Worm (Caenorhabditis elegans): ENCODE results near the gene ZC395.11.

ZC395.11 gene

ce11 chrIII:5273396-5273857, 12.7 kb downstream of the ZC395.11 start, which contains the start of gene ztf-8:
Gene ztf-8 (minus strand): TSS chrIII:5273471.
- TF ChIP-seq lin-11 (tag; optimal IDR thresholded peaks at IDR 0.05) (no peak), sox-4 (tag; optimal IDR thresholded peaks at IDR 0.05) (no peak), hlh-8 (tag; optimal IDR thresholded peaks at IDR 0.05) (no peak), npax-4 (tag; optimal IDR thresholded peaks at IDR 0.05) (no peak), hlh-15 (tag; optimal IDR thresholded peaks at IDR 0.05) (no peak), ceh-22 (tag; optimal IDR thresholded peaks at IDR 0.05) (no peak), unc-42 (tag; optimal IDR thresholded peaks at IDR 0.05) (no peak), ceh-19 (GFP tag; optimal IDR thresholded peaks at IDR 0.05) (no peak), lim-6 (tag; optimal IDR thresholded peaks at IDR 0.05) (no peak), ceh-48 (tag; optimal IDR thresholded peaks at IDR 0.05) (no peak), K02D7.2 (tag; optimal IDR thresholded peaks at IDR 0.05) (no peak), F13H6.1 (tag; optimal IDR thresholded peaks at IDR 0.05) (no peak), ref-2 (tag; optimal IDR thresholded peaks at IDR 0.05) (no peak)

DNA sequence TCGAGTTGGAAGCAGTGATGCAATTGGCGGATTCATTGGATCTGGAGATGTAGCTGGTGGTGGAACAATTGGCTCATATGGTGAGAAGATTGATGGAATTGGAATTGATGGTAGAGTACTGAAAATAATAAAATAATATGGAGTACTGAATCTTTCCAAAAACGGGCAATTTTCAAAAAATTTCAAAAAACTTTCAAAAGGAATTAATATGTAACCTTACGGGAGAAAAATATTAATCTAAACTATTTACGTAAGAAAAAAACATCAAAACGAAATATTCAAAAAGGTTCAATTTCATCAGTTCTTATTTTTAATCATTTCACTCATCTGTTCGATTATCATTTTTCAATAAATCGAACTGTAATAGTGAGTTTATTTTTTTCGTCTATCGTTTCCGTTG, 16.3 kb downstream of the ZC395.11 start, which contains the start of gene ZC395.4:
ZC395.4 (plus strand) TSS at position 301 of the 400 bp plus-strand sequence.
- TF ChIP-seq sox-4 (tag; optimal IDR thresholded peaks at IDR 0.05) (no peak), hlh-15 (tag; optimal IDR thresholded peaks at IDR 0.05) (no peak), elt-2 (tag; optimal IDR thresholded peaks at IDR 0.05) (no peak), ets-4 (tag; optimal IDR thresholded peaks at IDR 0.05) (no peak), rnt-1 (tag; optimal IDR thresholded peaks at IDR 0.05) (no peak), dmd-4 (tag; optimal IDR thresholded peaks at IDR 0.05; ENCODE audit: borderline replicate concordance) (no peak), pha-2 (tag; optimal IDR thresholded peaks at IDR 0.05) (no peak), ztf-16 (tag; optimal IDR thresholded peaks at IDR 0.05) (no peak)

ce11 chrIII:5268486-5268885, 17.6 kb downstream of the ZC395.11 start:
- TF ChIP-seq hlh-8 (tag; optimal IDR thresholded peaks at IDR 0.05), result no peak
- TF ChIP-seq sdc-2 (tag; optimal IDR thresholded peaks at IDR 0.05), result no peak
- no peak for TF ChIP-seq ceh-22 (tag; optimal IDR thresholded peaks at IDR 0.05)
- no peak for TF ChIP-seq ceh-31 (tag; optimal IDR thresholded peaks at IDR 0.05)
- no peak for TF ChIP-seq madf-2 (tag; optimal IDR thresholded peaks at IDR 0.05)
- TF ChIP-seq elt-2 (tag; optimal IDR thresholded peaks at IDR 0.05), result no peak
- TF ChIP-seq elt-4 (tag; optimal IDR thresholded peaks at IDR 0.05), result no peak

ce11 chrIII:5267217-5267906, 18.7 kb downstream of the ZC395.11 start, which contains the start of gene ZC395.5:
Gene ZC395.5 (plus strand): TSS chrIII:5267848.
- no peak for TF ChIP-seq ceh-6 (GFP tag; optimal IDR thresholded peaks at IDR 0.05)
- no peak for TF ChIP-seq zip-5 (tag; optimal IDR thresholded peaks at IDR 0.05)
- no peak for TF ChIP-seq unc-42 (tag; optimal IDR thresholded peaks at IDR 0.05)
- no peak for TF ChIP-seq nfya-1 (tag; optimal IDR thresholded peaks at IDR 0.05)
- no peak for TF ChIP-seq nhr-232 (tag; optimal IDR thresholded peaks at IDR 0.05)
- TF ChIP-seq sox-2 (GFP tag; IDR thresholded peaks at IDR 0.05), result no peak
- TF ChIP-seq pat-9 (tag; optimal IDR thresholded peaks at IDR 0.05), result no peak
- no peak for TF ChIP-seq ama-1 (optimal IDR thresholded peaks at IDR 0.05)
- TF ChIP-seq ceh-48 (tag; optimal IDR thresholded peaks at IDR 0.05), result no peak
- no peak for TF ChIP-seq pros-1 (tag; optimal IDR thresholded peaks at IDR 0.05)
- no peak for TF ChIP-seq tbx-7 (tag; optimal IDR thresholded peaks at IDR 0.05)

DNA sequence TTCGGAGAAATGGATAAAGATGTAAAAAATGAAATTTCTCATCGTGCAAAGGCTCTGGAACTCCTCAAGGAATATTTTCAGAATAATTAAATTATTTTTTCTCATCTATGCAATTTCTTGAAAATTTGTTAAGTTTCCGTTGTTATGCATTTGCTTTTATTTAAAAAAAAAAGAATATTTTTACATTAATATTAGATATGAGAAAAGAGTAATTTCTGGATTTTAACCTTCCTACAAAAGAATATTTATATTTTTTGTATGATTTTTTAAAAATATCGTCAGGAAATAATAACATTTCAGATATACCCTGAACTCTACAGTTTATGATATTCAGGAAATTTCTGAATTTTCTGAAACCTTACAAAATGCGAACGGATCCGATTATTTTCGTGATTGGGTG, 21.3 kb downstream of the ZC395.11 start, which contains the start of gene gro-1:
gro-1 (plus strand) TSS at position 301 of the 400 bp plus-strand sequence.
- no peak for TF ChIP-seq mec-3 (tag; optimal IDR thresholded peaks at IDR 0.05; ENCODE audit: borderline replicate concordance)
- TF ChIP-seq lin-11 (tag; optimal IDR thresholded peaks at IDR 0.05), result no peak
- TF ChIP-seq pax-1 (tag; optimal IDR thresholded peaks at IDR 0.05), result no peak
- no peak for TF ChIP-seq unc-55 (GFP tag; optimal IDR thresholded peaks at IDR 0.05)
- TF ChIP-seq ceh-9 (tag; optimal IDR thresholded peaks at IDR 0.05), result no peak
- no peak for TF ChIP-seq hlh-15 (tag; optimal IDR thresholded peaks at IDR 0.05)
- TF ChIP-seq lim-6 (tag; optimal IDR thresholded peaks at IDR 0.05), result no peak
- no peak for TF ChIP-seq pat-9 (tag; optimal IDR thresholded peaks at IDR 0.05)
- no peak for TF ChIP-seq ttx-3 (tag; optimal IDR thresholded peaks at IDR 0.05)
- no peak for TF ChIP-seq gmeb-2 (tag; optimal IDR thresholded peaks at IDR 0.05)
- TF ChIP-seq ceh-45 (GFP tag; IDR thresholded peaks at IDR 0.05), result no peak

All from whole organism, late embryonic.